Worm (Caenorhabditis elegans): ENCODE results near the gene srh-68.

Gene srh-68

DNA sequence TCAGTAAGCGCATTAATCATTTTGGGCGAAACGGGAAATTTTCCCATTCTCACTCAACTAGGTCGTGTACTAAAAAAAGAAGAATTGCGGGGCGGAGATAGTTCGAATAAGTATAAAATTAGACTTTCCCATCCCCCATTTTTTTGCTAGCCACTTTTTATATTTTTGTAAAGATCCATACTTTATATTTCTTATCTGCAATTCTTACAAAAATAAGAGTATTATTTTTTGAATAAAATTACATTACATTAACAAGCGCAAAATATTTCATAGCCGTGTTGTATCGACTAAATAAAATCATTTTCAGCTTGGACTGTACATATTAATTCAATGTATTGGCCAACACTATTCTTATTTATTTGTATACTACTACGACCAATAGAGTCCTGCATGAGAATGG is 48.4 kb downstream of the srh-68 start, which contains the start of gene F49C5.11:
F49C5.11 (plus strand) TSS at position 301 of the 400 bp plus-strand sequence.
- TF ChIP-seq unc-39 (tag; optimal IDR thresholded peaks at IDR 0.05), result no peak
- TF ChIP-seq elt-3 (tag; optimal IDR thresholded peaks at IDR 0.05), result no peak
- no peak for TF ChIP-seq tbx-8 (GFP tag; optimal IDR thresholded peaks at IDR 0.05)
- TF ChIP-seq hlh-1 (tag; optimal IDR thresholded peaks at IDR 0.05), result no peak
- TF ChIP-seq snpc-4 (tag; optimal IDR thresholded peaks at IDR 0.05), result no peak

Data from whole organism, mixed stage, embryonic.